Worm (Caenorhabditis elegans) whole organism, late embryonic: Measurements from ENCODE around the gene hex-1.

ENCODE experiments used
- Y22D7AL.16 ChIP-seq: sonication (generic microtip); optimal IDR thresholded peaks from 2 replicates; lab custom pipeline; 2016; ENCODE audit warnings: missing genetic modification characterization, missing compliant biosample characterization
- ama-1 ChIP-seq: fragments of 150-350 bp; optimal IDR thresholded peaks from 2 replicates; lab custom pipeline; 2014
- ceh-24 ChIP-seq: sonication (generic microtip); optimal IDR thresholded peaks from 2 replicates; lab custom pipeline; 2016; ENCODE audit warnings: mild to moderate bottlenecking, missing genetic modification characterization, missing compliant biosample characterization
- fkh-10 ChIP-seq: fragments of 150-350 bp; optimal IDR thresholded peaks from 2 replicates; lab custom pipeline; 2014; ENCODE audit warnings: missing biosample characterization, missing genetic modification reagents, missing genetic modification characterization
- hlh-13 ChIP-seq: fragments of 200-800 bp; sonication (Bioruptor generic); optimal IDR thresholded peaks from 2 replicates; lab custom pipeline; 2018; ENCODE audit warnings: mild to moderate bottlenecking, missing genetic modification characterization, missing compliant biosample characterization
- lin-11 ChIP-seq: fragments of 200-800 bp; sonication (Bioruptor generic); optimal IDR thresholded peaks from 2 replicates; lab custom pipeline; 2018; ENCODE audit warnings: mild to moderate bottlenecking, missing genetic modification characterization, missing compliant biosample characterization
- nfya-1 ChIP-seq: sonication (generic microtip); optimal IDR thresholded peaks from 2 replicates; lab custom pipeline; 2017; ENCODE audit warnings: missing genetic modification characterization, mild to moderate bottlenecking, missing compliant biosample characterization, antibody characterized with exemption, moderate library complexity
- nhr-11 ChIP-seq: fragments of 150-350 bp; optimal IDR thresholded peaks from 2 replicates; lab custom pipeline; 2014; ENCODE audit warnings: missing biosample characterization, missing genetic modification characterization
- odd-2 ChIP-seq: sonication (generic microtip); optimal IDR thresholded peaks from 2 replicates; lab custom pipeline; 2017; ENCODE audit warnings: antibody characterized with exemption, mild to moderate bottlenecking, missing genetic modification characterization, missing compliant biosample characterization
- pag-3 ChIP-seq: sonication (generic microtip); optimal IDR thresholded peaks from 2 replicates; lab custom pipeline; 2016; ENCODE audit warnings: missing compliant biosample characterization, missing genetic modification characterization, borderline replicate concordance
- pha-4 ChIP-seq: fragments of 150-350 bp; optimal IDR thresholded peaks from 2 replicates; lab custom pipeline; 2018; ENCODE audit warnings: missing biosample characterization, missing genetic modification reagents, missing genetic modification characterization
- tbx-2 ChIP-seq: sonication (generic microtip); optimal IDR thresholded peaks from 2 replicates; lab custom pipeline; 2016; ENCODE audit warnings: missing genetic modification characterization, missing compliant biosample characterization
- zip-5 ChIP-seq: sonication (generic microtip); optimal IDR thresholded peaks from 2 replicates; lab custom pipeline; 2016; ENCODE audit warnings: missing genetic modification characterization, missing compliant biosample characterization

- no peak for TF ChIP-seq zip-5 (tag; lab: Kevin White, UChicago)
- TF ChIP-seq nfya-1 (tag; lab: Kevin White, UChicago), result no peak
- TF ChIP-seq odd-2 (tag; lab: Kevin White, UChicago), result no peak
- TF ChIP-seq tbx-2 (tag; lab: Kevin White, UChicago), result no peak
- TF ChIP-seq nhr-11 (tag; lab: Kevin White, UChicago), result no peak
- TF ChIP-seq fkh-10 (GFP tag; lab: Kevin White, UChicago), result no peak
- no peak for TF ChIP-seq pha-4 (tag; lab: Kevin White, UChicago)
- no peak for TF ChIP-seq hlh-13 (GFP tag; lab: Kevin White, UChicago)
- no peak for TF ChIP-seq lin-11 (tag; lab: Kevin White, UChicago)
- no peak for TF ChIP-seq ceh-24 (tag; lab: Kevin White, UChicago)
- no peak for TF ChIP-seq Y22D7AL.16 (tag; lab: Kevin White, UChicago)
- TF ChIP-seq ama-1 (lab: Kevin White, UChicago), result no peak
- TF ChIP-seq pag-3 (tag; lab: Kevin White, UChicago), result no peak
These were observed 28.9 kb upstream of the hex-1 start, which contains the start of gene gap-1 for ce11 chrX:2191925-2192554.
